Fruit fly (Drosophila melanogaster) whole organism, embryonic: ENCODE results near the gene gce.

ENCODE experiments used
- Ada2b ChIP-seq: fragments of 200-800 bp; sonication (Bioruptor generic); IDR thresholded peaks from 2 replicates; pipeline ENCODE4 v1.3.6; 2022; ENCODE audit warnings: missing biosample characterization, missing genetic modification characterization
- CG10147 ChIP-seq: fragments of 200-800 bp; sonication (Bioruptor generic); optimal IDR thresholded peaks from 2 replicates; lab custom pipeline; 2019; ENCODE audit warnings: missing biosample characterization, mild to moderate bottlenecking, missing genetic modification characterization, moderate library complexity
- CG10543 ChIP-seq: fragments of 200-800 bp; sonication (Bioruptor generic); optimal IDR thresholded peaks from 3 replicates; lab custom pipeline; 2017; ENCODE audit warnings: missing biosample characterization, mild to moderate bottlenecking, missing genetic modification characterization, moderate library complexity
- CG11504 ChIP-seq: fragments of 200-800 bp; sonication (Bioruptor generic); optimal IDR thresholded peaks from 3 replicates; lab custom pipeline; 2019; ENCODE audit warnings: missing biosample characterization, mild to moderate bottlenecking, missing genetic modification characterization, moderate library complexity
- CG1602 ChIP-seq: fragments of 200-800 bp; sonication (Bioruptor generic); optimal IDR thresholded peaks from 3 replicates; lab custom pipeline; 2016; ENCODE audit warnings: missing biosample characterization, missing genetic modification characterization
- CG16779 ChIP-seq: fragments of 200-800 bp; sonication (Bioruptor generic); IDR thresholded peaks from 2 replicates; pipeline ENCODE4 v1.3.6; 2022; ENCODE audit warnings: missing biosample characterization, missing genetic modification characterization
- CG17359 ChIP-seq: fragments of 200-800 bp; sonication (Bioruptor generic); optimal IDR thresholded peaks from 3 replicates; lab custom pipeline; 2018; ENCODE audit warnings: missing biosample characterization, mild to moderate bottlenecking, missing genetic modification characterization, moderate library complexity
- CG17385 ChIP-seq: fragments of 200-800 bp; sonication (Bioruptor generic); optimal IDR thresholded peaks from 3 replicates; lab custom pipeline; 2018; ENCODE audit warnings: missing biosample characterization, mild to moderate bottlenecking, missing genetic modification characterization
- CG17829 ChIP-seq: fragments of 200-800 bp; optimal IDR thresholded peaks from 2 replicates; lab custom pipeline; 2019; ENCODE audit warnings: missing biosample characterization, mild to moderate bottlenecking, missing genetic modification characterization, moderate library complexity
- CG2116 ChIP-seq: fragments of 200-800 bp; sonication (Bioruptor generic); optimal IDR thresholded peaks from 3 replicates; lab custom pipeline; 2018; ENCODE audit warnings: missing biosample characterization, mild to moderate bottlenecking, missing genetic modification characterization
- CG2889 ChIP-seq: fragments of 200-800 bp; sonication (Bioruptor generic); IDR thresholded peaks from 3 replicates; pipeline ENCODE4 v1.3.6; 2022; ENCODE audit warnings: missing biosample characterization, missing genetic modification characterization
- CG31365 ChIP-seq: fragments of 200-800 bp; sonication (Bioruptor generic); optimal IDR thresholded peaks from 2 replicates; lab custom pipeline; 2018; ENCODE audit warnings: missing biosample characterization, mild to moderate bottlenecking, missing genetic modification characterization
- CG34224 ChIP-seq: fragments of 200-800 bp; sonication (Bioruptor generic); IDR thresholded peaks from 3 replicates; pipeline ENCODE4 v1.3.6; 2022; ENCODE audit warnings: missing biosample characterization, missing genetic modification characterization; ENCODE audit not compliant: partially characterized antibody
- CG4707 ChIP-seq: fragments of 200-800 bp; sonication (Bioruptor generic); optimal IDR thresholded peaks from 2 replicates; lab custom pipeline; 2018; ENCODE audit warnings: missing biosample characterization, mild to moderate bottlenecking, missing genetic modification characterization, moderate library complexity
- CG4854 ChIP-seq: fragments of 200-800 bp; sonication (Bioruptor generic); optimal IDR thresholded peaks from 2 replicates; lab custom pipeline; 2016; ENCODE audit warnings: missing biosample characterization, missing genetic modification characterization, inconsistent platforms
- CG5953 ChIP-seq: fragments of 200-800 bp; sonication (Bioruptor generic); IDR thresholded peaks from 2 replicates; pipeline ENCODE4 v1.3.6; 2022; ENCODE audit warnings: missing biosample characterization, missing genetic modification characterization
- CG6272 ChIP-seq: fragments of 200-800 bp; sonication (Bioruptor generic); IDR thresholded peaks from 2 replicates; pipeline ENCODE4 v1.3.6; 2022; ENCODE audit warnings: missing biosample characterization, missing genetic modification characterization
- CG6689 ChIP-seq: fragments of 200-800 bp; sonication (Bioruptor generic); IDR thresholded peaks from 2 replicates; pipeline ENCODE4 v1.3.6; 2022; ENCODE audit warnings: missing biosample characterization, missing genetic modification characterization
- CG7963 ChIP-seq: fragments of 200-800 bp; sonication (Bioruptor generic); IDR thresholded peaks from 3 replicates; pipeline ENCODE4 v1.3.6; 2022; ENCODE audit warnings: missing biosample characterization, missing genetic modification characterization; ENCODE audit not compliant: partially characterized antibody
- CG8089 ChIP-seq: fragments of 200-800 bp; sonication (Bioruptor generic); optimal IDR thresholded peaks from 3 replicates; lab custom pipeline; 2016; ENCODE audit warnings: missing biosample characterization, missing genetic modification characterization
- CG8924 ChIP-seq: fragments of 200-800 bp; optimal IDR thresholded peaks from 3 replicates; lab custom pipeline; 2019; ENCODE audit warnings: missing biosample characterization, mild to moderate bottlenecking, missing genetic modification characterization, moderate library complexity
- Doc3 ChIP-seq: fragments of 200-800 bp; sonication (Bioruptor generic); IDR thresholded peaks from 3 replicates; pipeline ENCODE4 v1.3.6; 2022; ENCODE audit warnings: missing biosample characterization, missing genetic modification characterization; ENCODE audit not compliant: partially characterized antibody
- ERR ChIP-seq: fragments of 200-800 bp; sonication (Bioruptor generic); optimal IDR thresholded peaks from 2 replicates; lab custom pipeline; 2016; ENCODE audit warnings: missing biosample characterization, missing genetic modification characterization
- Ets65A ChIP-seq: fragments of 200-800 bp; sonication (Bioruptor generic); peaks from one replicate; lab custom pipeline; 2016; ENCODE audit warnings: missing biosample characterization, missing genetic modification characterization
- Lpt ChIP-seq: fragments of >200 bp; optimal IDR thresholded peaks from 2 replicates; lab custom pipeline; 2018; ENCODE audit warnings: missing biosample characterization, missing genetic modification characterization
- MTF-1 ChIP-seq: fragments of 200-800 bp; sonication (Bioruptor generic); optimal IDR thresholded peaks from 2 replicates; lab custom pipeline; 2018; ENCODE audit warnings: missing biosample characterization, mild to moderate bottlenecking, missing genetic modification characterization, borderline replicate concordance
- Max ChIP-seq: fragments of 200-800 bp; sonication (Bioruptor generic); optimal IDR thresholded peaks from 2 replicates; lab custom pipeline; 2016; ENCODE audit warnings: missing biosample characterization, mild to moderate bottlenecking, missing genetic modification characterization
- Med ChIP-seq: fragments of 200-800 bp; sonication (Bioruptor generic); peaks from one replicate; lab custom pipeline; 2016; ENCODE audit warnings: missing biosample characterization, missing genetic modification characterization, mild to moderate bottlenecking, inconsistent platforms, moderate library complexity
- Meics ChIP-seq: fragments of 200-800 bp; sonication (Bioruptor generic); optimal IDR thresholded peaks from 2 replicates; lab custom pipeline; 2017; ENCODE audit warnings: missing biosample characterization, mild to moderate bottlenecking, missing genetic modification characterization
- NC2α ChIP-seq: fragments of 200-800 bp; sonication (Bioruptor generic); optimal IDR thresholded peaks from 2 replicates; lab custom pipeline; 2016; ENCODE audit warnings: missing biosample characterization, missing genetic modification characterization
- Nf-YB ChIP-seq: fragments of 200-800 bp; sonication (Bioruptor generic); optimal IDR thresholded peaks from 3 replicates; lab custom pipeline; 2019; ENCODE audit warnings: missing biosample characterization, mild to moderate bottlenecking, missing genetic modification characterization, moderate library complexity
- Pdp1 ChIP-seq, 2 experiments: fragments of 200-800 bp; sonication (Bioruptor generic); optimal IDR thresholded peaks; 3 replicates each; lab custom pipeline; 2016; ENCODE audit warnings: missing biosample characterization in 2 of 2, missing genetic modification characterization in 2 of 2, mild to moderate bottlenecking in 1 of 2, moderate library complexity in 1 of 2
- Stat92E ChIP-seq, 3 experiments: fragments of >200 bp in 2 of 3; fragments of 200-800 bp in 1 of 3; sonication (Bioruptor generic) in 1 of 3; optimal IDR thresholded peaks; 2 replicates each; lab custom pipeline; 2017 to 2019; ENCODE audit warnings: missing biosample characterization in 3 of 3, missing genetic modification characterization in 3 of 3, mild to moderate bottlenecking in 1 of 3, moderate library complexity in 1 of 3
- az2 ChIP-seq: fragments of 200-800 bp; sonication (Bioruptor generic); optimal IDR thresholded peaks from 3 replicates; lab custom pipeline; 2016; ENCODE audit warnings: missing biosample characterization, missing genetic modification characterization
- cg ChIP-seq: fragments of 200-800 bp; sonication (Bioruptor generic); optimal IDR thresholded peaks from 3 replicates; lab custom pipeline; 2019; ENCODE audit warnings: missing biosample characterization, mild to moderate bottlenecking, missing genetic modification characterization, moderate library complexity
- ci ChIP-seq: fragments of 200-800 bp; sonication (Bioruptor generic); IDR thresholded peaks from 3 replicates; pipeline ENCODE4 v1.3.6; 2022; ENCODE audit warnings: missing biosample characterization, missing genetic modification characterization
- dm ChIP-seq: fragments of 200-800 bp; sonication (Bioruptor generic); optimal IDR thresholded peaks from 3 replicates; lab custom pipeline; 2016; ENCODE audit warnings: missing biosample characterization, missing genetic modification characterization
- dpn ChIP-seq, 2 experiments: fragments of 200-800 bp; sonication (Bioruptor generic); optimal IDR thresholded peaks; 3 replicates each; lab custom pipeline; 2016; ENCODE audit warnings: missing biosample characterization in 2 of 2, missing genetic modification characterization in 2 of 2
- ewg ChIP-seq: fragments of 200-800 bp; sonication (Bioruptor generic); optimal IDR thresholded peaks from 3 replicates; lab custom pipeline; 2017; ENCODE audit warnings: mild to moderate bottlenecking, missing biosample characterization, missing genetic modification reagents, missing genetic modification characterization
- fu2 ChIP-seq: fragments of 200-800 bp; sonication (Bioruptor generic); optimal IDR thresholded peaks from 2 replicates; lab custom pipeline; 2016; ENCODE audit warnings: missing biosample characterization, missing genetic modification characterization
- gce ChIP-seq: fragments of 200-800 bp; sonication (Bioruptor generic); IDR thresholded peaks from 3 replicates; pipeline ENCODE4 v1.3.6; 2022; ENCODE audit warnings: missing biosample characterization, missing genetic modification characterization
- grn ChIP-seq: fragments of 200-800 bp; sonication (Bioruptor generic); optimal IDR thresholded peaks from 3 replicates; lab custom pipeline; 2017; ENCODE audit warnings: missing biosample characterization, missing genetic modification characterization
- ind ChIP-seq: fragments of 200-800 bp; sonication (Bioruptor generic); optimal IDR thresholded peaks from 3 replicates; lab custom pipeline; 2016; ENCODE audit warnings: missing biosample characterization, missing genetic modification characterization
- jumu ChIP-seq: fragments of 200-800 bp; sonication (Bioruptor generic); optimal IDR thresholded peaks from 3 replicates; lab custom pipeline; 2016; ENCODE audit warnings: missing biosample characterization, missing genetic modification characterization
- nom ChIP-seq: fragments of 200-800 bp; sonication (Bioruptor generic); optimal IDR thresholded peaks from 2 replicates; lab custom pipeline; 2017; ENCODE audit warnings: missing biosample characterization, missing genetic modification characterization, mild to moderate bottlenecking, moderate library complexity, missing genetic modification reagents
- sens ChIP-seq: fragments of 200-800 bp; sonication (Bioruptor generic); peaks from one replicate; lab custom pipeline; 2016; ENCODE audit warnings: missing biosample characterization, missing genetic modification characterization
- slp2 ChIP-seq: fragments of 200-800 bp; sonication (Bioruptor generic); optimal IDR thresholded peaks from 2 replicates; lab custom pipeline; 2016; ENCODE audit warnings: missing biosample characterization, missing genetic modification characterization
- sqz ChIP-seq: fragments of 200-800 bp; sonication (Bioruptor generic); optimal IDR thresholded peaks from 3 replicates; lab custom pipeline; 2018; ENCODE audit warnings: missing biosample characterization, mild to moderate bottlenecking, missing genetic modification characterization
- stwl ChIP-seq: fragments of 200-800 bp; sonication (Bioruptor generic); optimal IDR thresholded peaks from 3 replicates; lab custom pipeline; 2018; ENCODE audit warnings: missing biosample characterization, mild to moderate bottlenecking, missing genetic modification characterization, moderate library complexity
- tx ChIP-seq: fragments of 200-800 bp; sonication (Bioruptor generic); optimal IDR thresholded peaks from 2 replicates; lab custom pipeline; 2016; ENCODE audit warnings: missing biosample characterization, missing genetic modification characterization
- vvl ChIP-seq: fragments of 200-800 bp; sonication (Bioruptor generic); IDR thresholded peaks from 2 replicates; pipeline ENCODE4 v1.3.6; 2022; ENCODE audit warnings: missing biosample characterization, missing genetic modification characterization
- zfh1 ChIP-seq: fragments of 200-800 bp; sonication (Bioruptor generic); IDR thresholded peaks from 3 replicates; pipeline ENCODE4 v1.3.6; 2022; ENCODE audit warnings: missing biosample characterization, missing genetic modification characterization

Gene gce

DNA sequence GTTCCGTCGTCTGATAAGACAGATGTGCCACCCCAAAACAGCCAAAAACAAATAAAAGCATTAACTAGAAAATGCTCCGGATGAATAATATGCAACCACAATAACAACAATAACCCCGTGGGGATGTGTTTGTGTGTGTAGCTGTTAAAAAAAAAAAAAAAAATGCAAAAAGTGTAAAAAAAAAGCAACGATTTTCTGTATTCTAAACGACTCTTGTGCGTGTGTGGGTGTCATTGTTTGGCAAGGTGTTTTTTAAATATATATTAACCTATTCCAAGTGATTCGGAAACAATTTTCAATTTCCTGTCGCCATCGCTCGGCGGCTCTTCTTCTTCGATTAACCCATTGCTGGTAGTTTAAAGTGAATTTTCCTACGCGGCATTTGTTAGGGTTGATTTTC lies 23.0 kb downstream of the gce start:
- peak; percentile 83 for TF ChIP-seq nom (GFP tag; lab: Kevin White, UChicago)
- peak; percentile 77 for TF ChIP-seq sqz (GFP tag; lab: Kevin White, UChicago)
- no peak for TF ChIP-seq Doc3 (GFP tag; lab: Robert Waterston, UW)
- no peak for TF ChIP-seq zfh1 (GFP tag; lab: Robert Waterston, UW)
- TF ChIP-seq CG1602, result no peak
- TF ChIP-seq Med (GFP tag; lab: Kevin White, UChicago), result peak; percentile 51
- TF ChIP-seq fu2 (GFP tag; lab: Kevin White, UChicago), result no peak
- TF ChIP-seq Meics (GFP tag; lab: Kevin White, UChicago), result no peak
- no peak for TF ChIP-seq stwl (tag; lab: Kevin White, UChicago)
- TF ChIP-seq ewg, result no peak
- TF ChIP-seq ERR (GFP tag; lab: Kevin White, UChicago), result no peak
- TF ChIP-seq CG16779 (GFP tag; lab: Robert Waterston, UW), result no peak
- no peak for TF ChIP-seq CG5953 (GFP tag; lab: Robert Waterston, UW)
- TF ChIP-seq CG2116 (GFP tag; lab: Kevin White, UChicago), result peak; percentile 37
- TF ChIP-seq CG8089, result no peak
- no peak for TF ChIP-seq CG6272 (GFP tag; lab: Robert Waterston, UW)
- no peak for TF ChIP-seq CG34224
- peak; percentile 37 for TF ChIP-seq cg (GFP tag; lab: Kevin White, UChicago)
- no peak for TF ChIP-seq slp2 (GFP tag; lab: Kevin White, UChicago)
- no peak for TF ChIP-seq Max (GFP tag; lab: Kevin White, UChicago)
- TF ChIP-seq MTF-1, result no peak
- no peak for TF ChIP-seq CG17829
- TF ChIP-seq az2 (GFP tag; lab: Kevin White, UChicago), result no peak
- TF ChIP-seq tx (GFP tag; lab: Kevin White, UChicago), result no peak
- no peak for TF ChIP-seq dpn (GFP tag; optimal IDR thresholded peaks at IDR 0.05; lab: Kevin White, UChicago)
- TF ChIP-seq dm (GFP tag; lab: Kevin White, UChicago), result peak; percentile 4
- TF ChIP-seq CG17359 (tag; lab: Kevin White, UChicago), result peak; percentile 83
- peak; percentile 20 for TF ChIP-seq sens
- no peak for TF ChIP-seq ind
- no peak for TF ChIP-seq CG10147 (GFP tag; lab: Kevin White, UChicago)
- TF ChIP-seq gce (GFP tag; lab: Robert Waterston, UW), result no peak
- TF ChIP-seq jumu (GFP tag; lab: Kevin White, UChicago), result no peak
- peak in 1 of 2 experiments; percentile 4 for TF ChIP-seq Pdp1 (GFP tag; optimal IDR thresholded peaks at IDR 0.05; lab: Kevin White, UChicago)
- TF ChIP-seq CG2889 (GFP tag; lab: Robert Waterston, UW), result no peak
- TF ChIP-seq CG4707 (GFP tag; lab: Kevin White, UChicago), result no peak
- TF ChIP-seq Ada2b (GFP tag; lab: Robert Waterston, UW), result no peak
- peak; percentile 84 for TF ChIP-seq CG17385 (GFP tag; lab: Kevin White, UChicago)
- no peak for TF ChIP-seq CG11504
- TF ChIP-seq Nf-YB (GFP tag; lab: Kevin White, UChicago), result no peak
- no peak for TF ChIP-seq CG4854
- no peak for TF ChIP-seq grn (GFP tag; lab: Kevin White, UChicago)
- no peak for TF ChIP-seq CG8924
- TF ChIP-seq Lpt (GFP tag; lab: Kevin White, UChicago), result no peak
- TF ChIP-seq CG10543 (GFP tag; lab: Kevin White, UChicago), result no peak
- no peak for TF ChIP-seq Stat92E (GFP tag; optimal IDR thresholded peaks at IDR 0.05; lab: Kevin White, UChicago)
- peak; percentile 6 for TF ChIP-seq Ets65A (GFP tag; lab: Kevin White, UChicago)
- TF ChIP-seq CG7963, result no peak
- no peak for TF ChIP-seq CG6689 (GFP tag; lab: Robert Waterston, UW)
- no peak for TF ChIP-seq ci
- no peak for TF ChIP-seq NC2α
- 0 out of 2 replicates have a peak, but pooled peaks have one; percentile 11 for TF ChIP-seq vvl (GFP tag; lab: Robert Waterston, UW)
- TF ChIP-seq CG31365 (tag; lab: Kevin White, UChicago), result no peak
